Worm (Caenorhabditis elegans) whole organism, L1 larva: Measurements from ENCODE around the gene sqv-8.

ENCODE experiments used
- C16A3.4 ChIP-seq: fragments of 150-350 bp; optimal IDR thresholded peaks from 2 replicates; lab custom pipeline; 2014; ENCODE audit warnings: missing biosample characterization, missing genetic modification characterization
- C34B4.2 ChIP-seq: sonication (generic microtip); optimal IDR thresholded peaks from 2 replicates; lab custom pipeline; 2017; ENCODE audit warnings: mild to moderate bottlenecking, missing genetic modification characterization, missing compliant biosample characterization
- Y116A8C.19 ChIP-seq: sonication (generic microtip); optimal IDR thresholded peaks from 2 replicates; lab custom pipeline; 2016; ENCODE audit warnings: missing compliant biosample characterization, missing genetic modification characterization, borderline replicate concordance
- alr-1 ChIP-seq: fragments of 200-800 bp; sonication (Bioruptor generic); optimal IDR thresholded peaks from 2 replicates; lab custom pipeline; 2018; ENCODE audit warnings: borderline replicate concordance, mild to moderate bottlenecking, missing genetic modification characterization, missing compliant biosample characterization
- aly-2 ChIP-seq: fragments of 150-350 bp; optimal IDR thresholded peaks from 2 replicates; lab custom pipeline; 2014; ENCODE audit warnings: missing biosample characterization, missing genetic modification characterization
- ama-1 ChIP-seq: fragments of 150-350 bp; optimal IDR thresholded peaks from 2 replicates; lab custom pipeline; 2014
- blmp-1 ChIP-seq: fragments of 150-350 bp; optimal IDR thresholded peaks from 2 replicates; lab custom pipeline; 2014; ENCODE audit warnings: missing biosample characterization, missing genetic modification characterization
- ceh-63 ChIP-seq: fragments of 200-800 bp; sonication (Bioruptor generic); optimal IDR thresholded peaks from 2 replicates; lab custom pipeline; 2018; ENCODE audit warnings: mild to moderate bottlenecking, missing genetic modification characterization, missing compliant biosample characterization
- ceh-82 ChIP-seq, 3 experiments: fragments of 150-350 bp in 1 of 3; sonication (generic microtip) in 2 of 3; optimal IDR thresholded peaks; 2 replicates each; lab custom pipeline; 2014 to 2017; ENCODE audit warnings: missing biosample characterization in 3 of 3, missing genetic modification characterization in 3 of 3
- ceh-90 ChIP-seq: sonication (generic microtip); optimal IDR thresholded peaks from 2 replicates; lab custom pipeline; 2016; ENCODE audit warnings: missing genetic modification characterization, missing compliant biosample characterization
- dpl-1 ChIP-seq, 3 experiments: fragments of 150-350 bp in 2 of 3; sonication (generic microtip) in 1 of 3; optimal IDR thresholded peaks; 2 replicates each; lab custom pipeline; 2014 to 2017; ENCODE audit warnings: missing biosample characterization in 3 of 3, missing genetic modification characterization in 3 of 3, missing genetic modification reagents in 3 of 3
- dsc-1 ChIP-seq: sonication (generic microtip); optimal IDR thresholded peaks from 2 replicates; lab custom pipeline; 2016; ENCODE audit warnings: mild to moderate bottlenecking, missing genetic modification characterization, missing compliant biosample characterization
- efl-1 ChIP-seq, 4 experiments: fragments of 150-350 bp; optimal IDR thresholded peaks in 3 of 4; peaks in 1 of 4; 1 replicate in 1 of 4; 2 replicates in 3 of 4; lab custom pipeline; 2014; ENCODE audit warnings: missing biosample characterization in 2 of 4, missing genetic modification characterization in 2 of 4, missing genetic modification reagents in 2 of 4
- egl-13 ChIP-seq: sonication (generic microtip); optimal IDR thresholded peaks from 2 replicates; lab custom pipeline; 2016; ENCODE audit warnings: missing genotype, missing genetic modification reagents, missing genetic modification characterization, missing compliant biosample characterization
- egl-27 ChIP-seq, 2 experiments: fragments of 150-350 bp in 1 of 2; sonication (generic microtip); optimal IDR thresholded peaks; 3 replicates each; lab custom pipeline; 2017 to 2018; ENCODE audit warnings: missing biosample characterization in 2 of 2, missing genetic modification characterization in 2 of 2, missing genetic modification reagents in 2 of 2
- ets-5 ChIP-seq: fragments of 200-800 bp; sonication (Bioruptor generic); IDR thresholded peaks from 2 replicates; pipeline ENCODE4 v1.3.6; 2022; ENCODE audit warnings: missing genetic modification characterization, missing compliant biosample characterization
- fos-1 ChIP-seq: fragments of 150-350 bp; optimal IDR thresholded peaks from 2 replicates; lab custom pipeline; 2014; ENCODE audit warnings: missing biosample characterization, missing genetic modification characterization
- hlh-17 ChIP-seq: fragments of 200-800 bp; sonication (Bioruptor generic); optimal IDR thresholded peaks from 2 replicates; lab custom pipeline; 2018; ENCODE audit warnings: missing genetic modification characterization, mild to moderate bottlenecking, missing compliant biosample characterization, moderate library complexity, borderline replicate concordance
- hlh-4 ChIP-seq: sonication (generic microtip); optimal IDR thresholded peaks from 2 replicates; lab custom pipeline; 2016; ENCODE audit warnings: mild to moderate bottlenecking, missing genetic modification characterization, missing compliant biosample characterization
- hpl-2 ChIP-seq: fragments of 150-350 bp; optimal IDR thresholded peaks from 2 replicates; lab custom pipeline; 2014; ENCODE audit warnings: missing biosample characterization, missing genetic modification reagents, missing genetic modification characterization
- irx-1 ChIP-seq: sonication (generic microtip); optimal IDR thresholded peaks from 2 replicates; lab custom pipeline; 2016; ENCODE audit warnings: missing genetic modification characterization, missing compliant biosample characterization
- isw-1 ChIP-seq: fragments of 200-800 bp; sonication (Bioruptor generic); IDR thresholded peaks from 2 replicates; pipeline ENCODE4 v1.3.6; 2022; ENCODE audit warnings: missing genetic modification characterization, missing compliant biosample characterization
- lin-14 ChIP-seq: fragments of 200-800 bp; sonication (Bioruptor generic); optimal IDR thresholded peaks from 2 replicates; lab custom pipeline; 2018; ENCODE audit warnings: mild to moderate bottlenecking, missing genetic modification characterization, moderate library complexity, missing compliant biosample characterization
- lin-35 ChIP-seq, 2 experiments: fragments of 150-350 bp; optimal IDR thresholded peaks; 2 replicates each; lab custom pipeline; 2014; ENCODE audit warnings: missing biosample characterization in 2 of 2, missing genetic modification characterization in 2 of 2, missing genetic modification reagents in 2 of 2
- lin-39 ChIP-seq: fragments of 150-350 bp; optimal IDR thresholded peaks from 2 replicates; lab custom pipeline; 2014; ENCODE audit warnings: missing biosample characterization, missing genetic modification reagents, missing genetic modification characterization
- lsy-2 ChIP-seq, 2 experiments: fragments of 150-350 bp; optimal IDR thresholded peaks; 2 replicates each; lab custom pipeline; 2014; ENCODE audit warnings: missing biosample characterization in 2 of 2, missing genetic modification characterization in 2 of 2
- mab-9 ChIP-seq: fragments of 200-800 bp; sonication (Bioruptor generic); IDR thresholded peaks from 2 replicates; pipeline ENCODE4 v1.3.6; 2022; ENCODE audit warnings: missing genetic modification reagents, missing genetic modification characterization, missing compliant biosample characterization
- mdl-1 ChIP-seq, 2 experiments: fragments of 150-350 bp; optimal IDR thresholded peaks; 2 replicates each; lab custom pipeline; 2014 to 2017; ENCODE audit warnings: missing biosample characterization in 2 of 2, missing genetic modification characterization in 2 of 2, inconsistent platforms in 1 of 2
- mep-1 ChIP-seq: fragments of 150-350 bp; optimal IDR thresholded peaks from 2 replicates; lab custom pipeline; 2014; ENCODE audit warnings: missing biosample characterization, missing genetic modification characterization
- nhr-19 ChIP-seq: fragments of 200-800 bp; sonication (Bioruptor generic); conservative IDR thresholded peaks from 2 replicates; pipeline ENCODE4 v1.3.6; 2022; ENCODE audit warnings: missing genetic modification characterization, missing compliant biosample characterization
- nhr-20 ChIP-seq: sonication (generic microtip); optimal IDR thresholded peaks from 2 replicates; lab custom pipeline; 2016; ENCODE audit warnings: mild to moderate bottlenecking, missing genetic modification characterization, missing compliant biosample characterization
- nhr-237 ChIP-seq: fragments of 150-350 bp; optimal IDR thresholded peaks from 2 replicates; lab custom pipeline; 2014; ENCODE audit warnings: missing biosample characterization, missing genetic modification characterization
- nhr-28 ChIP-seq: fragments of 150-350 bp; optimal IDR thresholded peaks from 2 replicates; lab custom pipeline; 2014; ENCODE audit warnings: missing biosample characterization, missing genetic modification characterization
- nhr-71 ChIP-seq: sonication (generic microtip); optimal IDR thresholded peaks from 2 replicates; lab custom pipeline; 2016; ENCODE audit warnings: mild to moderate bottlenecking, missing genetic modification characterization, moderate library complexity, missing compliant biosample characterization
- nhr-84 ChIP-seq: sonication (generic microtip); optimal IDR thresholded peaks from 2 replicates; lab custom pipeline; 2017; ENCODE audit warnings: missing biosample characterization, missing genetic modification characterization
- nhr-85 ChIP-seq: sonication (generic microtip); peaks from one replicate; lab custom pipeline; 2016; ENCODE audit warnings: missing genetic modification characterization, inconsistent platforms, missing compliant biosample characterization
- pag-3 ChIP-seq: sonication (generic microtip); optimal IDR thresholded peaks from 2 replicates; lab custom pipeline; 2017; ENCODE audit warnings: missing genetic modification characterization, mild to moderate bottlenecking, missing compliant biosample characterization, antibody characterized with exemption, borderline replicate concordance; ENCODE audit not compliant: insufficient read depth
- pax-3 ChIP-seq: fragments of 200-800 bp; sonication (Bioruptor generic); optimal IDR thresholded peaks from 2 replicates; lab custom pipeline; 2018; ENCODE audit warnings: mild to moderate bottlenecking, missing genetic modification characterization, moderate library complexity, missing compliant biosample characterization
- rnt-1 ChIP-seq: sonication (generic microtip); optimal IDR thresholded peaks from 2 replicates; lab custom pipeline; 2016; ENCODE audit warnings: mild to moderate bottlenecking, missing genetic modification characterization, moderate library complexity, missing compliant biosample characterization
- snpc-4 ChIP-seq: fragments of 150-350 bp; optimal IDR thresholded peaks from 2 replicates; lab custom pipeline; 2014; ENCODE audit warnings: missing biosample characterization, missing genetic modification characterization
- snu-23 ChIP-seq: sonication (generic microtip); optimal IDR thresholded peaks from 2 replicates; lab custom pipeline; 2016; ENCODE audit warnings: missing genetic modification characterization, missing compliant biosample characterization
- sup-37 ChIP-seq: fragments of 200-800 bp; sonication (Bioruptor generic); optimal IDR thresholded peaks from 2 replicates; lab custom pipeline; 2018; ENCODE audit warnings: mild to moderate bottlenecking, missing genetic modification characterization, missing compliant biosample characterization
- swsn-7 ChIP-seq: sonication (generic microtip); optimal IDR thresholded peaks from 2 replicates; lab custom pipeline; 2016; ENCODE audit warnings: missing genetic modification characterization, missing compliant biosample characterization
- tlp-1 ChIP-seq: fragments of 150-350 bp; optimal IDR thresholded peaks from 2 replicates; lab custom pipeline; 2014; ENCODE audit warnings: missing biosample characterization, missing genetic modification characterization
- unc-30 ChIP-seq: sonication (generic microtip); optimal IDR thresholded peaks from 2 replicates; lab custom pipeline; 2017; ENCODE audit warnings: missing biosample characterization, missing genetic modification characterization
- unc-62 ChIP-seq: fragments of 150-350 bp; optimal IDR thresholded peaks from 2 replicates; lab custom pipeline; 2014; ENCODE audit warnings: missing biosample characterization, missing genetic modification reagents, missing genetic modification characterization
- vab-15 ChIP-seq: sonication (generic microtip); optimal IDR thresholded peaks from 2 replicates; lab custom pipeline; 2017; ENCODE audit warnings: missing genotype, mild to moderate bottlenecking, missing genetic modification characterization, missing compliant biosample characterization
- zag-1 ChIP-seq: fragments of 150-350 bp; optimal IDR thresholded peaks from 2 replicates; lab custom pipeline; 2014; ENCODE audit warnings: missing biosample characterization, missing genetic modification characterization
- zip-4 ChIP-seq: fragments of 200-800 bp; sonication (Bioruptor generic); optimal IDR thresholded peaks from 2 replicates; lab custom pipeline; 2018; ENCODE audit warnings: mild to moderate bottlenecking, missing genetic modification characterization, moderate library complexity, missing compliant biosample characterization

Gene sqv-8

DNA sequence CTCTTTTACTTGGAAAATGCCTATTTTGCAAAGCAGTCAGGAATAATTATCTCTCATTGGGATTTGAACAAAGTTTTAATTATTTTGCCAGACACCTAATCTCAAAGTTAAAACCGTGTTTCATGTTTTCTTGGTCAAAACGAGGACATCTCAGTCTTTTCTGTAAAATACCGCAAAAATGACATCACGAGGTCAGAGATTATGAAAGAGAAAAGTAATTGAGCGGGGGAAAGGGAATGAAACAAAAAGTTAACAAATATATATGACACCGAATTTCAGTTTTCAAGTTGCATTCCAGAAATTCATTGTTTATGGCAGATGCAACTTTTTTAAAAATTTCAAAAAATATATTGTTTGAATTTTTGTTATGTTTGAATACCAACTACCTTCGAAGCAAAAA lies 44.2 kb upstream of the sqv-8 start (continued):
- TF ChIP-seq pax-3 (tag; lab: Kevin White, UChicago) (no peak), zag-1 (tag; lab: Kevin White, UChicago) (no peak), hlh-17 (GFP tag; lab: Kevin White, UChicago) (no peak), ceh-82 (tag; optimal IDR thresholded peaks at IDR 0.05; lab: Kevin White, UChicago) (no peak), dpl-1 (GFP tag; optimal IDR thresholded peaks at IDR 0.05; lab: Kevin White, UChicago) (no peak), blmp-1 (peak; percentile 76), ceh-90 (tag; lab: Kevin White, UChicago) (no peak), ama-1 (lab: Kevin White, UChicago) (no peak), nhr-19 (GFP tag; lab: Robert Waterston, UW) (peak; percentile 56), unc-62 (GFP tag; lab: Kevin White, UChicago) (no peak), fos-1 (tag; lab: Kevin White, UChicago) (no peak), nhr-71 (tag; lab: Kevin White, UChicago) (peak; percentile 45), mdl-1 (tag; optimal IDR thresholded peaks at IDR 0.05; lab: Kevin White, UChicago) (no peak), egl-13 (tag; lab: Kevin White, UChicago) (no peak), unc-30 (tag; lab: Kevin White, UChicago) (no peak), snu-23 (GFP tag; lab: Kevin White, UChicago) (peak; percentile 25), nhr-237 (tag; lab: Kevin White, UChicago) (no peak), vab-15 (tag; lab: Kevin White, UChicago) (no peak), isw-1 (no peak), rnt-1 (tag; lab: Kevin White, UChicago) (no peak)

DNA sequence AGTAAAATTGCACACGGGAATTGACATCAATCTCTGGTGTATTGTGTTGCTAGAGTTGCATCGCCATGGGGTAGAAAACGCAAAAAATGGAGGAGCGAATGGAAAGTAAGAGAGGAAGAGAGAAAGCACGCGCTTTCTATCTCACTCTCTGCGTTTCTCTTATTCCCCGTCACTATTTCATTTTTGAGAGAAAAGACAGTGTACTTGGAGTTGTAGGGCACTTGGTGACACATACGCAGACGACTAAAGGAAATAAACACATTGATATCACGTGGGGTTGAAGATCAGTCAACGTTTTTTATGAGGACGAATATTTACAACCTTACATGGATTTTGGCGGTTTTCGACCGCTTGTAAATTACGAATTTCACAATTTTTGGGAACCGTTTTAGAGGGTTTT lies 43.4 kb upstream of the sqv-8 start:
- TF ChIP-seq C34B4.2 (no peak), nhr-237 (tag; lab: Kevin White, UChicago) (peak; percentile 84), snpc-4 (tag; lab: Kevin White, UChicago) (peak; percentile 74), hpl-2 (GFP tag; lab: Kevin White, UChicago) (peak; percentile 71), nhr-85 (tag; lab: Kevin White, UChicago) (peak; percentile 100), rnt-1 (tag; lab: Kevin White, UChicago) (peak; percentile 95), swsn-7 (tag; lab: Kevin White, UChicago) (peak; percentile 94), irx-1 (tag; lab: Kevin White, UChicago) (peak; percentile 93), zip-4 (GFP tag; lab: Kevin White, UChicago) (peak; percentile 74), snu-23 (GFP tag; lab: Kevin White, UChicago) (peak; percentile 99), vab-15 (tag; lab: Kevin White, UChicago) (peak; percentile 40), ceh-63 (GFP tag; lab: Kevin White, UChicago) (peak; percentile 29), aly-2 (tag; lab: Kevin White, UChicago) (no peak), mab-9 (GFP tag; lab: Robert Waterston, UW) (peak; percentile 71), nhr-84 (no peak), lin-39 (tag; lab: Kevin White, UChicago) (peak; percentile 81), sup-37 (GFP tag; lab: Kevin White, UChicago) (peak; percentile 66), hlh-4 (tag; lab: Kevin White, UChicago) (no peak), nhr-28 (tag; lab: Kevin White, UChicago) (peak; percentile 9), tlp-1 (tag; lab: Kevin White, UChicago) (no peak), pag-3 (tag; lab: Kevin White, UChicago) (no peak), Y116A8C.19 (tag; lab: Kevin White, UChicago) (no peak), ets-5 (GFP tag; lab: Robert Waterston, UW) (no peak), ceh-90 (tag; lab: Kevin White, UChicago) (no peak), mep-1 (tag; lab: Kevin White, UChicago) (peak; percentile 98), lin-35 (GFP tag; optimal IDR thresholded peaks at IDR 0.05; lab: Kevin White, UChicago) (peak; percentile 81 to 91), alr-1 (no peak), C16A3.4 (tag; lab: Kevin White, UChicago) (peak; percentile 97), dsc-1 (tag; lab: Kevin White, UChicago) (peak; percentile 74), efl-1 (optimal IDR thresholded peaks at IDR 0.05; lab: Kevin White, UChicago) (peak; percentile 84), efl-1 (GFP tag; optimal IDR thresholded peaks at IDR 0.05 in 1 of 2; lab: Kevin White, UChicago) (peak; percentile 64 to 97), nhr-20 (tag; lab: Kevin White, UChicago) (peak; percentile 100), egl-27 (tag; optimal IDR thresholded peaks at IDR 0.05; lab: Kevin White, UChicago) (peak; percentile 91 to 94), lin-14 (GFP tag; lab: Kevin White, UChicago) (peak; percentile 99), lsy-2 (tag; optimal IDR thresholded peaks at IDR 0.05; lab: Kevin White, UChicago) (peak; percentile 90 to 96), egl-13 (tag; lab: Kevin White, UChicago) (peak; percentile 66), nhr-19 (GFP tag; lab: Robert Waterston, UW) (peak; percentile 99)
